Fruit fly (Drosophila melanogaster) whole organism, embryonic: ENCODE data around the gene Tpst.

ENCODE experiments used
- Abd-B ChIP-seq: fragments of 200-800 bp; sonication (Bioruptor generic); optimal IDR thresholded peaks from 2 replicates; lab custom pipeline; 2018; ENCODE audit warnings: missing biosample characterization, mild to moderate bottlenecking, missing genetic modification characterization, moderate library complexity
- Adf1 ChIP-seq: fragments of 200-800 bp; sonication (Bioruptor generic); IDR thresholded peaks from 2 replicates; pipeline ENCODE4 v1.3.6; 2022; ENCODE audit warnings: missing biosample characterization, missing genetic modification characterization
- Aef1 ChIP-seq: fragments of 200-800 bp; sonication (Bioruptor generic); IDR thresholded peaks from 3 replicates; pipeline ENCODE4 v1.3.6; 2022; ENCODE audit warnings: missing biosample characterization, missing genetic modification characterization
- Antp ChIP-seq: fragments of 200-800 bp; sonication (Bioruptor generic); optimal IDR thresholded peaks from 3 replicates; lab custom pipeline; 2016; ENCODE audit warnings: missing biosample characterization, missing genetic modification characterization
- CG10321 ChIP-seq: fragments of 200-800 bp; sonication (Bioruptor generic); IDR thresholded peaks from 2 replicates; pipeline ENCODE4 v1.3.6; 2022; ENCODE audit warnings: missing biosample characterization, missing genetic modification characterization
- CG11085 ChIP-seq: fragments of 200-800 bp; sonication (Bioruptor generic); IDR thresholded peaks from 2 replicates; pipeline ENCODE4 v1.3.6; 2022; ENCODE audit warnings: missing biosample characterization, missing genetic modification characterization
- CG14050 ChIP-seq: fragments of 200-800 bp; sonication (Bioruptor generic); IDR thresholded peaks from 3 replicates; pipeline ENCODE4 v1.3.6; 2022; ENCODE audit warnings: missing biosample characterization, missing genetic modification characterization
- CG14965 ChIP-seq: fragments of 200-800 bp; sonication (Bioruptor generic); optimal IDR thresholded peaks from 2 replicates; lab custom pipeline; 2016; ENCODE audit warnings: missing biosample characterization, missing genetic modification characterization, borderline replicate concordance
- CG18476 ChIP-seq: fragments of 200-800 bp; sonication (Bioruptor generic); optimal IDR thresholded peaks from 2 replicates; lab custom pipeline; 2016; ENCODE audit warnings: missing biosample characterization, mild to moderate bottlenecking, missing genetic modification characterization
- CG2116 ChIP-seq: fragments of 200-800 bp; sonication (Bioruptor generic); optimal IDR thresholded peaks from 3 replicates; lab custom pipeline; 2018; ENCODE audit warnings: missing biosample characterization, mild to moderate bottlenecking, missing genetic modification characterization
- CG2199 ChIP-seq: fragments of 200-800 bp; sonication (Bioruptor generic); IDR thresholded peaks from 3 replicates; pipeline ENCODE4 v1.3.6; 2022; ENCODE audit warnings: missing biosample characterization, missing genetic modification characterization
- CG2202 ChIP-seq: fragments of 200-800 bp; sonication (Bioruptor generic); optimal IDR thresholded peaks from 2 replicates; lab custom pipeline; 2018; ENCODE audit warnings: missing biosample characterization, mild to moderate bottlenecking, missing genetic modification characterization
- CG31365 ChIP-seq: fragments of 200-800 bp; sonication (Bioruptor generic); optimal IDR thresholded peaks from 2 replicates; lab custom pipeline; 2018; ENCODE audit warnings: missing biosample characterization, mild to moderate bottlenecking, missing genetic modification characterization
- CG31388 ChIP-seq: fragments of 200-800 bp; sonication (Bioruptor generic); optimal IDR thresholded peaks from 2 replicates; lab custom pipeline; 2016; ENCODE audit warnings: missing biosample characterization, missing genetic modification characterization
- CG32772 ChIP-seq: fragments of 200-800 bp; sonication (Bioruptor generic); IDR thresholded peaks from 2 replicates; pipeline ENCODE4 v1.3.6; 2022; ENCODE audit warnings: missing biosample characterization, missing genetic modification characterization
- CG34422 ChIP-seq: fragments of 200-800 bp; sonication (Bioruptor generic); IDR thresholded peaks from 3 replicates; pipeline ENCODE4 v1.3.6; 2022; ENCODE audit warnings: missing biosample characterization, missing genetic modification characterization
- CG3847 ChIP-seq: fragments of 200-800 bp; sonication (Bioruptor generic); IDR thresholded peaks from 2 replicates; pipeline ENCODE4 v1.3.6; 2022; ENCODE audit warnings: missing biosample characterization, missing genetic modification characterization
- CG3995 ChIP-seq: fragments of 200-800 bp; sonication (Bioruptor generic); optimal IDR thresholded peaks from 3 replicates; lab custom pipeline; 2016; ENCODE audit warnings: missing biosample characterization, missing genetic modification characterization
- CG4404 ChIP-seq: fragments of 200-800 bp; sonication (Bioruptor generic); IDR thresholded peaks from 2 replicates; pipeline ENCODE4 v1.3.6; 2022; ENCODE audit warnings: missing biosample characterization, missing genetic modification characterization
- CG7928 ChIP-seq: fragments of 200-800 bp; sonication (Bioruptor generic); optimal IDR thresholded peaks from 2 replicates; lab custom pipeline; 2017; ENCODE audit warnings: missing biosample characterization, mild to moderate bottlenecking, missing genetic modification characterization
- CG8290 ChIP-seq, 3 experiments: fragments of 200-800 bp; sonication (Bioruptor generic); optimal IDR thresholded peaks; 2 replicates each; lab custom pipeline; 2016 to 2019; ENCODE audit warnings: missing biosample characterization in 3 of 3, missing genetic modification characterization in 3 of 3, mild to moderate bottlenecking in 2 of 3, moderate library complexity in 1 of 3
- CG8765 ChIP-seq: fragments of 200-800 bp; sonication (Bioruptor generic); IDR thresholded peaks from 2 replicates; pipeline ENCODE4 v1.3.6; 2022; ENCODE audit warnings: missing biosample characterization, missing genetic modification characterization
- CG9437 ChIP-seq: fragments of 200-800 bp; sonication (Bioruptor generic); optimal IDR thresholded peaks from 2 replicates; lab custom pipeline; 2018; ENCODE audit warnings: missing biosample characterization, mild to moderate bottlenecking, missing genetic modification characterization
- Elba2 ChIP-seq: fragments of 200-800 bp; sonication (Bioruptor generic); optimal IDR thresholded peaks from 3 replicates; lab custom pipeline; 2016; ENCODE audit warnings: missing biosample characterization, missing genetic modification characterization
- Fer3 ChIP-seq: fragments of 200-800 bp; sonication (Bioruptor generic); optimal IDR thresholded peaks from 2 replicates; lab custom pipeline; 2018; ENCODE audit warnings: missing biosample characterization, mild to moderate bottlenecking, missing genetic modification characterization, moderate library complexity
- H2.0 ChIP-seq: fragments of 200-800 bp; sonication (Bioruptor generic); IDR thresholded peaks from 2 replicates; pipeline ENCODE4 v1.3.6; 2022; ENCODE audit warnings: missing biosample characterization, missing genetic modification characterization
- HLH3B ChIP-seq: fragments of 200-800 bp; sonication (Bioruptor generic); IDR thresholded peaks from 2 replicates; pipeline ENCODE4 v1.3.6; 2022; ENCODE audit warnings: missing biosample characterization, missing genetic modification characterization
- Hand ChIP-seq: fragments of 200-800 bp; sonication (Bioruptor generic); optimal IDR thresholded peaks from 2 replicates; lab custom pipeline; 2017; ENCODE audit warnings: mild to moderate bottlenecking, missing biosample characterization, missing genetic modification reagents, missing genetic modification characterization
- HmgZ ChIP-seq: fragments of 200-800 bp; sonication (Bioruptor generic); optimal IDR thresholded peaks from 2 replicates; lab custom pipeline; 2018; ENCODE audit warnings: missing biosample characterization, mild to moderate bottlenecking, missing genetic modification characterization
- Neu2 ChIP-seq: fragments of 200-800 bp; sonication (Bioruptor generic); optimal IDR thresholded peaks from 3 replicates; lab custom pipeline; 2016; ENCODE audit warnings: missing biosample characterization, missing genetic modification characterization, borderline replicate concordance
- Nf-YA ChIP-seq: fragments of 200-800 bp; sonication (Bioruptor generic); IDR thresholded peaks from 2 replicates; pipeline ENCODE4 v1.3.6; 2022; ENCODE audit warnings: missing biosample characterization, missing genetic modification characterization
- Poxn ChIP-seq: fragments of 200-800 bp; sonication (Bioruptor generic); IDR thresholded peaks from 2 replicates; pipeline ENCODE4 v1.3.6; 2022; ENCODE audit warnings: missing biosample characterization, missing genetic modification characterization
- Side ChIP-seq: fragments of 200-800 bp; sonication (Bioruptor generic); optimal IDR thresholded peaks from 2 replicates; lab custom pipeline; 2016; ENCODE audit warnings: missing biosample characterization, missing genetic modification characterization
- Sox100B ChIP-seq: fragments of 200-800 bp; sonication (Bioruptor generic); optimal IDR thresholded peaks from 3 replicates; lab custom pipeline; 2018; ENCODE audit warnings: missing biosample characterization, mild to moderate bottlenecking, missing genetic modification characterization
- amos ChIP-seq: fragments of 200-800 bp; sonication (Bioruptor generic); IDR thresholded peaks from 2 replicates; pipeline ENCODE4 v1.3.6; 2022; ENCODE audit warnings: missing biosample characterization, missing genetic modification characterization; ENCODE audit not compliant: partially characterized antibody
- br ChIP-seq: fragments of >200 bp; optimal IDR thresholded peaks from 2 replicates; lab custom pipeline; 2017
- caup ChIP-seq: fragments of 200-800 bp; sonication (Bioruptor generic); optimal IDR thresholded peaks from 3 replicates; lab custom pipeline; 2017; ENCODE audit warnings: missing biosample characterization, mild to moderate bottlenecking, missing genetic modification characterization, moderate library complexity; ENCODE audit not compliant: severe bottlenecking
- cg ChIP-seq: fragments of 200-800 bp; sonication (Bioruptor generic); optimal IDR thresholded peaks from 3 replicates; lab custom pipeline; 2019; ENCODE audit warnings: missing biosample characterization, mild to moderate bottlenecking, missing genetic modification characterization, moderate library complexity
- crol ChIP-seq: fragments of 200-800 bp; sonication (Bioruptor generic); IDR thresholded peaks from 2 replicates; pipeline ENCODE4 v1.3.6; 2022; ENCODE audit warnings: missing biosample characterization, missing genetic modification characterization
- dmrt11E ChIP-seq: fragments of 200-800 bp; sonication (Bioruptor generic); optimal IDR thresholded peaks from 3 replicates; lab custom pipeline; 2018; ENCODE audit warnings: missing biosample characterization, mild to moderate bottlenecking, missing genetic modification characterization, moderate library complexity
- dpn ChIP-seq, 2 experiments: fragments of 200-800 bp; sonication (Bioruptor generic); optimal IDR thresholded peaks; 3 replicates each; lab custom pipeline; 2016; ENCODE audit warnings: missing biosample characterization in 2 of 2, missing genetic modification characterization in 2 of 2
- grn ChIP-seq: fragments of 200-800 bp; sonication (Bioruptor generic); optimal IDR thresholded peaks from 3 replicates; lab custom pipeline; 2017; ENCODE audit warnings: missing biosample characterization, missing genetic modification characterization
- lmd ChIP-seq: fragments of 200-800 bp; sonication (Bioruptor generic); IDR thresholded peaks from 2 replicates; pipeline ENCODE4 v1.3.6; 2022; ENCODE audit warnings: missing biosample characterization, missing genetic modification characterization
- nau ChIP-seq: fragments of 200-800 bp; sonication (Bioruptor generic); optimal IDR thresholded peaks from 3 replicates; lab custom pipeline; 2017; ENCODE audit warnings: missing biosample characterization, mild to moderate bottlenecking, missing genetic modification characterization, missing genetic modification reagents
- pan ChIP-seq, 4 experiments: fragments of >200 bp in 3 of 4; fragments of 200-800 bp in 1 of 4; sonication (Bioruptor generic) in 1 of 4; optimal IDR thresholded peaks in 3 of 4; IDR thresholded peaks in 1 of 4; 2 replicates each; pipeline versions ENCODE4 v1.3.6 to Lab custom; 2017 to 2022; ENCODE audit warnings: missing biosample characterization in 2 of 4, missing genetic modification characterization in 2 of 4, mixed read lengths in 1 of 4
- pum ChIP-seq: fragments of 200-800 bp; sonication (Bioruptor generic); optimal IDR thresholded peaks from 2 replicates; lab custom pipeline; 2016; ENCODE audit warnings: missing biosample characterization, missing genetic modification characterization
- schlank ChIP-seq: fragments of 200-800 bp; sonication (Bioruptor generic); optimal IDR thresholded peaks from 2 replicates; lab custom pipeline; 2018; ENCODE audit warnings: missing biosample characterization, mild to moderate bottlenecking, missing genetic modification characterization
- slbo ChIP-seq: fragments of 200-800 bp; sonication (Bioruptor generic); IDR thresholded peaks from 2 replicates; pipeline ENCODE4 v1.3.6; 2022; ENCODE audit warnings: missing biosample characterization, missing genetic modification characterization
- sna ChIP-seq: fragments of 200-800 bp; sonication (Bioruptor generic); IDR thresholded peaks from 2 replicates; pipeline ENCODE4 v1.3.6; 2022; ENCODE audit warnings: missing biosample characterization, missing genetic modification characterization; ENCODE audit not compliant: partially characterized antibody

The Tpst gene

DNA sequence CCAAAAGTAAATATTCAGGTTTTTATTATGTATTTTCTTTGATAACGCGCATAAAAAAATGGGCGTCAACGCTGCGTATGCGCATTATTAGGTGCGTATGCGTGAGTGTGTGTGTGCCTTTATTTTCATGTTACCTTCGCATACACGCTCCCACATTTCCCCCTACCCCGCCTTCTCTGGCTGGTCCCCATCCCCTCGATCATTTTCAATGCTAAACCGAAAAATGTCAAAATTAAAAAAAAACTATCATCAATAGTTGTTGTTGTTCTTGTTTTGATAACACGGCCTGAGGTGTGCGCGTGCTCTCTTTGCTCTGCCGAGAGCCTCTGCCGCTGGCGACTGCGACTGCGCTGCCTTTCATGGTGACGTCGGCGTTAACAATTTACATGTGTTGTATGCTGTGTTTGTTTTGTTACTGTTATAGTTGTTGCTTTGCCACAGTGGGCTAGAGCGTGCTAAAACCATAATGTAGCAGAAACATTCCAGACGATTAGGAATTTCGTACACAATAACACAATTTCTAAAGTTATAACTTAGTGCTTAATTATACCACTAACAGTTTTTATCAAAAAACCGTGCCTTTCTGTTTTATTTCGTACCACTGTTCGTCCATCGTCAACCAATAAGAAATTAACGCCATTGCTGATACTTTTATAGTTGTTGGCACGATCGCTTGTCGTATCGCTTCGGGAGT is 76.5 kb downstream of the Tpst start (continued):
- peak; percentile 99 for TF ChIP-seq CG32772 (GFP tag; lab: Robert Waterston, UW)
- TF ChIP-seq pan (optimal IDR thresholded peaks at IDR 0.05; lab: Kevin White, UChicago) = no peak
- TF ChIP-seq pan (GFP tag; optimal IDR thresholded peaks at IDR 0.05 in 1 of 2, IDR thresholded peaks at IDR 0.05 in 1 of 2) = peak in 1 of 2 experiments; percentile 99
- TF ChIP-seq Hand = peak; percentile 97
- TF ChIP-seq HmgZ = peak; percentile 99
- peak; percentile 94 for TF ChIP-seq CG31365
- peak; percentile 99 for TF ChIP-seq lmd (GFP tag; lab: Robert Waterston, UW)
- peak; percentile 97 for TF ChIP-seq CG31388 (GFP tag; lab: Kevin White, UChicago)
- peak; percentile 85 for TF ChIP-seq CG2116 (GFP tag; lab: Kevin White, UChicago)
- TF ChIP-seq CG8765 (GFP tag; lab: Robert Waterston, UW) = peak; percentile 97
- peak; percentile 98 for TF ChIP-seq CG14050
- TF ChIP-seq Aef1 (GFP tag; lab: Robert Waterston, UW) = peak; percentile 99
- peak; percentile 94 for TF ChIP-seq Poxn
- TF ChIP-seq pum (GFP tag; lab: Kevin White, UChicago) = peak; percentile 98
- peak; percentile 96 for TF ChIP-seq CG4404
- TF ChIP-seq br (lab: Kevin White, UChicago) = no peak
- TF ChIP-seq Neu2 (GFP tag; lab: Kevin White, UChicago) = peak; percentile 95
- no peak; the same call in 1 of the 2 replicates for TF ChIP-seq amos (GFP tag; lab: Robert Waterston, UW)
- TF ChIP-seq CG34422 (GFP tag; lab: Robert Waterston, UW) = peak; percentile 99
- TF ChIP-seq nau = peak; percentile 99
- TF ChIP-seq CG8290 (GFP tag; optimal IDR thresholded peaks at IDR 0.05; lab: Kevin White, UChicago) = peak; percentile 98
- peak; percentile 91 to 99 for TF ChIP-seq CG8290 (tag; optimal IDR thresholded peaks at IDR 0.05; lab: Kevin White, UChicago)
- TF ChIP-seq CG2202 (tag; lab: Kevin White, UChicago) = peak; percentile 97
- peak; percentile 99 for TF ChIP-seq slbo (GFP tag; lab: Robert Waterston, UW)
- TF ChIP-seq CG14965 = peak; percentile 91
- TF ChIP-seq dmrt11E = peak; percentile 93
- TF ChIP-seq cg (GFP tag; lab: Kevin White, UChicago) = peak; percentile 53
- peak; percentile 99 for TF ChIP-seq dpn (GFP tag; optimal IDR thresholded peaks at IDR 0.05; lab: Kevin White, UChicago)
- TF ChIP-seq CG2199 (GFP tag; lab: Robert Waterston, UW) = peak; percentile 99
- peak; percentile 98 for TF ChIP-seq caup (GFP tag; lab: Kevin White, UChicago)
- peak; percentile 99 for TF ChIP-seq Fer3 (tag; lab: Kevin White, UChicago)
- peak; percentile 99 for TF ChIP-seq CG3847 (GFP tag; lab: Robert Waterston, UW)
- peak; percentile 80 for TF ChIP-seq CG3995 (GFP tag; lab: Kevin White, UChicago)
- TF ChIP-seq Abd-B (GFP tag; lab: Kevin White, UChicago) = peak; percentile 97
- peak; percentile 99 for TF ChIP-seq Side
- peak; percentile 93 for TF ChIP-seq CG9437 (GFP tag; lab: Kevin White, UChicago)
- TF ChIP-seq Antp (GFP tag; lab: Kevin White, UChicago) = peak; percentile 99
- peak; percentile 96 for TF ChIP-seq schlank (tag; lab: Kevin White, UChicago)
- peak; percentile 79 for TF ChIP-seq crol (GFP tag; lab: Robert Waterston, UW)
- peak; percentile 98 for TF ChIP-seq Sox100B (GFP tag; lab: Kevin White, UChicago)
- peak; percentile 82 for TF ChIP-seq CG7928 (GFP tag; lab: Kevin White, UChicago)
- peak; percentile 62; the same call in 1 of the 2 replicates for TF ChIP-seq sna (GFP tag; lab: Robert Waterston, UW)
- peak; percentile 99 for TF ChIP-seq HLH3B (GFP tag; lab: Robert Waterston, UW)
- TF ChIP-seq H2.0 (GFP tag; lab: Robert Waterston, UW) = peak; percentile 98
- TF ChIP-seq Elba2 (GFP tag; lab: Kevin White, UChicago) = peak; percentile 82
- TF ChIP-seq grn = peak; percentile 86
- peak; percentile 88 for TF ChIP-seq CG10321 (GFP tag; lab: Robert Waterston, UW)
- peak; percentile 96 for TF ChIP-seq Adf1 (GFP tag; lab: Robert Waterston, UW)
- TF ChIP-seq CG11085 = peak; percentile 98
- peak; percentile 98 for TF ChIP-seq CG18476 (GFP tag; lab: Kevin White, UChicago)
- peak; percentile 98 for TF ChIP-seq Nf-YA
